Fruit fly (Drosophila melanogaster): ENCODE data around the gene CG32264.

The CG32264 gene

DNA sequence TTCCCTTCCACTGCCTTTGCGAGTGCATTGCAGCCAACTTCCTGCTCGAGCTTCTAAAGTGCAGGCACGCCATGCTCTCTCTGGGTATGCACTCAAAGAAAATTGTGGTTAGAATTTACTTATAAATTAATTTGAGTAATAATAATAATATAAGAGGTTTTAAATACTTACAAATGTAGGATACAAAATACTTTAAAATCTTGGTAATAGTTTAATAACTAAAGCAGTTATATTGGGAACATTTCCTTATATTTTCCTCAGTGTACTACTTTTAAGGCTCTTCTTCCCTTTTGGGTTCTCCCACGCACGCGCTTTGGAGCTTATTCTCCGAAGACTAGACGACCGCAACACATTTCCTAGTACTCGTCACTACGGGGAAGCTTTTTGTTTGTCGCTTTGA lies 20.3 kb upstream of the CG32264 start (continued):
- TF ChIP-seq CG11456 (GFP tag; IDR thresholded peaks at IDR 0.05) (peak; percentile 70; the same call in 2 of the 3 replicates), trem (tag; optimal IDR thresholded peaks at IDR 0.05) (peak; percentile 58), pnt (GFP tag; optimal IDR thresholded peaks at IDR 0.05) (no peak), Nf-YB (GFP tag; optimal IDR thresholded peaks at IDR 0.05) (peak; percentile 62), row (GFP tag; IDR thresholded peaks at IDR 0.05) (peak; percentile 91), chif (GFP tag; optimal IDR thresholded peaks at IDR 0.05) (peak; percentile 18 to 33), ranshi (GFP tag; IDR thresholded peaks at IDR 0.05) (peak; percentile 89), gro (GFP tag; optimal IDR thresholded peaks at IDR 0.05) (peak; percentile 15), Chrac-16 (GFP tag; optimal IDR thresholded peaks at IDR 0.05) (peak; percentile 29), vvl (GFP tag; IDR thresholded peaks at IDR 0.05) (peak; percentile 95), crp (GFP tag; optimal IDR thresholded peaks at IDR 0.05) (peak in 1 of 2 experiments; percentile 17), CG7839 (tag; optimal IDR thresholded peaks at IDR 0.05) (peak; percentile 83), slou (GFP tag; optimal IDR thresholded peaks at IDR 0.05) (peak; percentile 41), tin (GFP tag; optimal IDR thresholded peaks at IDR 0.05) (peak; percentile 75), CG34376 (GFP tag; optimal IDR thresholded peaks at IDR 0.05) (peak; percentile 73), Gug (GFP tag; IDR thresholded peaks at IDR 0.05) (peak; percentile 11; the same call in 1 of the 4 replicates), tio (GFP tag; optimal IDR thresholded peaks at IDR 0.05) (peak; percentile 72), Usf (GFP tag; optimal IDR thresholded peaks at IDR 0.05) (peak; percentile 17), CG4424 (GFP tag; optimal IDR thresholded peaks at IDR 0.05) (peak; percentile 75), CG14014 (GFP tag; IDR thresholded peaks at IDR 0.05) (peak; percentile 78), Rx (GFP tag; IDR thresholded peaks at IDR 0.05) (no peak), CG4707 (GFP tag; optimal IDR thresholded peaks at IDR 0.05) (peak; percentile 56), ci (GFP tag; IDR thresholded peaks at IDR 0.05) (peak; percentile 91), Dbx (GFP tag; IDR thresholded peaks at IDR 0.05) (peak; percentile 85), Asciz (GFP tag; optimal IDR thresholded peaks at IDR 0.05) (peak; percentile 69), GATAe (GFP tag; conservative IDR thresholded peaks at IDR 0.05) (peak; percentile 29; the same call in 1 of the 2 replicates), HLHmδ (GFP tag; optimal IDR thresholded peaks at IDR 0.05) (no peak), Kr (GFP tag; optimal IDR thresholded peaks at IDR 0.05) (no peak), CG16863 (GFP tag; optimal IDR thresholded peaks at IDR 0.05) (no peak), lmd (GFP tag; IDR thresholded peaks at IDR 0.05) (peak; percentile 81), ssp (GFP tag; IDR thresholded peaks at IDR 0.05) (peak; percentile 47; the same call in 1 of the 2 replicates), jing (GFP tag; optimal IDR thresholded peaks at IDR 0.05) (peak; percentile 10), Stat92E (GFP tag; optimal IDR thresholded peaks at IDR 0.05) (no peak), CG12071 (GFP tag; optimal IDR thresholded peaks at IDR 0.05) (peak; percentile 29), H2.0 (GFP tag; IDR thresholded peaks at IDR 0.05) (peak; percentile 77), CG9797 (GFP tag; optimal IDR thresholded peaks at IDR 0.05) (no peak), Atf3 (GFP tag; optimal IDR thresholded peaks at IDR 0.05) (no peak), yki (optimal IDR thresholded peaks at IDR 0.05) (no peak), ara (GFP tag; IDR thresholded peaks at IDR 0.05) (peak; percentile 56; the same call in 1 of the 2 replicates), ap (GFP tag; IDR thresholded peaks at IDR 0.05) (peak; percentile 80), B-H2 (GFP tag; optimal IDR thresholded peaks at IDR 0.05) (peak; percentile 76), sob (GFP tag; IDR thresholded peaks at IDR 0.05) (peak; percentile 58; the same call in 1 of the 2 replicates), phol (tag; optimal IDR thresholded peaks at IDR 0.05) (peak; percentile 84), CG12104 (GFP tag; optimal IDR thresholded peaks at IDR 0.05) (peak; percentile 73), Doc2 (GFP tag; IDR thresholded peaks at IDR 0.05) (no peak), CG9876 (GFP tag; optimal IDR thresholded peaks at IDR 0.05) (no peak), mam (GFP tag; optimal IDR thresholded peaks at IDR 0.05) (peak; percentile 24), amos (GFP tag; IDR thresholded peaks at IDR 0.05; ENCODE audit: partially characterized antibody) (no peak), tgo (GFP tag; IDR thresholded peaks at IDR 0.05) (peak; percentile 85), mirr (GFP tag; optimal IDR thresholded peaks at IDR 0.05) (no peak), CG4617 (GFP tag; optimal IDR thresholded peaks at IDR 0.05; ENCODE audit: borderline replicate concordance) (no peak), unpg (GFP tag; optimal IDR thresholded peaks at IDR 0.05) (peak; percentile 84)
